Fruit fly (Drosophila melanogaster): ENCODE data around the gene CG43731.
A peak's percentile ranks its signal among the peaks of the same experiment; 100 is the strongest.

Gene CG43731

DNA sequence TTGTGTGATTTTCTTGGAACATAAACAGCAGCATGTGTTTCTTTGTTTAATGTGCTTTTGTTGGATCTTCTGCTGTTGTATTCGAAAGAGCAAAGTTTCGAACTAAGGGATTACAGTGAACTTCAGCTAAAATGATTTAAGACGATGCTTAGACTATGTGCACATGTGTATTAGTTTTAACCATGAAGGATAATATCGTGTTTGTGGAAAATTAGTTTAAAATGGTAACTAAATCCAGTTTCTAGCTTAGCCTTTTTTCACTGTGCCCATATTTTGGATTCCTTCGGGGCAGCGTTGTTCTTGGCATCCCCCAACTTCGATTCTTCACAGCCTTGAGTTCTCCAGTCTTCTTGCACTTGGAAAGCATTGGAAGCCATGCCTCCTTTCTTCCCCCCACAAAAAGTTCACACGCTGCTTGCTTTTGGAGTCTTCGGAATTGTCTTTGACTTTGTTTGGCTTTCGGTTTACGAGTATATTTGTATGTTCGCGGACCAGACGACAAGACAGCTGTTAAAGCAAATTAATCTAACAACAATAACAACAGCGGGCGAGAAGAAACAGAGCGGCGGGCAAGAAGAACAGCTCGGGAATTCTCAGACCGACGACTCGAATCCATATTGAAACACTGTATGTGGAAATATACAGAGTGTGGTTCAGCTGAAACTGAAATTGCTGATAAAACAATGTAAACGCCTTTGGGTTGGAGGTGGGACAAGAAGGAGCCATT is 38.6 kb downstream of the CG43731 start:
- TF ChIP-seq ss (GFP tag; optimal IDR thresholded peaks at IDR 0.05): no peak
- TF ChIP-seq eg (GFP tag; IDR thresholded peaks at IDR 0.05): no peak
- TF ChIP-seq Blimp-1 (GFP tag; optimal IDR thresholded peaks at IDR 0.05): no peak
- no peak for TF ChIP-seq Sox15 (GFP tag; optimal IDR thresholded peaks at IDR 0.05)
- no peak for TF ChIP-seq Hr38 (GFP tag; optimal IDR thresholded peaks at IDR 0.05)
- TF ChIP-seq CG15336 (GFP tag; IDR thresholded peaks at IDR 0.05): no peak
- TF ChIP-seq CG10631 (GFP tag; optimal IDR thresholded peaks at IDR 0.05): no peak
- no peak for TF ChIP-seq pdm3 (GFP tag; optimal IDR thresholded peaks at IDR 0.05)
- TF ChIP-seq Hr39 (GFP tag; optimal IDR thresholded peaks at IDR 0.05): no peak
- no peak for TF ChIP-seq fd59A (GFP tag; optimal IDR thresholded peaks at IDR 0.05)
- TF ChIP-seq CG3919 (GFP tag; optimal IDR thresholded peaks at IDR 0.05): no peak
- TF ChIP-seq esn (GFP tag; optimal IDR thresholded peaks at IDR 0.05): no peak
- TF ChIP-seq OdsH (GFP tag; optimal IDR thresholded peaks at IDR 0.05): no peak
- no peak for TF ChIP-seq Lpt (GFP tag; optimal IDR thresholded peaks at IDR 0.05)
- TF ChIP-seq CG11294 (GFP tag; IDR thresholded peaks at IDR 0.05): no peak
- no peak for TF ChIP-seq Eip93F (GFP tag; optimal IDR thresholded peaks at IDR 0.05)
- TF ChIP-seq Eip75B (GFP tag; optimal IDR thresholded peaks at IDR 0.05): peak; percentile 61
- no peak for TF ChIP-seq CG34406 (GFP tag; optimal IDR thresholded peaks at IDR 0.05)
- TF ChIP-seq dsx (GFP tag; optimal IDR thresholded peaks at IDR 0.05; ENCODE audit: poor library complexity, severe bottlenecking): peak; percentile 51
- TF ChIP-seq acj6 (GFP tag; optimal IDR thresholded peaks at IDR 0.05): no peak
- TF ChIP-seq CG6163 (GFP tag; IDR thresholded peaks at IDR 0.05): peak; percentile 31; the same call in 1 of the 3 replicates
- TF ChIP-seq Gug (GFP tag; IDR thresholded peaks at IDR 0.05): no peak
- peak; percentile 25 for TF ChIP-seq CG3032 (tag; optimal IDR thresholded peaks at IDR 0.05)
- no peak for TF ChIP-seq Ets21C (GFP tag; optimal IDR thresholded peaks at IDR 0.05)
- TF ChIP-seq fkh (GFP tag; optimal IDR thresholded peaks at IDR 0.05): peak; percentile 85
- TF ChIP-seq topi (GFP tag; optimal IDR thresholded peaks at IDR 0.05): no peak
- TF ChIP-seq Met (GFP tag; optimal IDR thresholded peaks at IDR 0.05): peak; percentile 57
- no peak for TF ChIP-seq CG6792 (GFP tag; optimal IDR thresholded peaks at IDR 0.05)
- no peak for TF ChIP-seq CG8119 (GFP tag; IDR thresholded peaks at IDR 0.05)
- TF ChIP-seq net (GFP tag; optimal IDR thresholded peaks at IDR 0.05): no peak
- TF ChIP-seq CG32006 (GFP tag; optimal IDR thresholded peaks at IDR 0.05): no peak
- no peak for TF ChIP-seq salr (GFP tag; optimal IDR thresholded peaks at IDR 0.05)
- TF ChIP-seq Hr4 (GFP tag; optimal IDR thresholded peaks at IDR 0.05): no peak
- no peak for TF ChIP-seq CG8319 (GFP tag; optimal IDR thresholded peaks at IDR 0.05)
- TF ChIP-seq dac (GFP tag; optimal IDR thresholded peaks at IDR 0.05): no peak
- TF ChIP-seq Eip78C (GFP tag): peak; percentile 57
- TF ChIP-seq CG6854 (GFP tag; optimal IDR thresholded peaks at IDR 0.05): peak; percentile 49
- TF ChIP-seq cyc (GFP tag; optimal IDR thresholded peaks at IDR 0.05): no peak
- TF ChIP-seq CG31627 (GFP tag; optimal IDR thresholded peaks at IDR 0.05): peak; percentile 17
- peak; percentile 54 for TF ChIP-seq CG7368 (GFP tag; optimal IDR thresholded peaks at IDR 0.05)
- no peak for TF ChIP-seq CG11902 (GFP tag; optimal IDR thresholded peaks at IDR 0.05)
- TF ChIP-seq lz (GFP tag; optimal IDR thresholded peaks at IDR 0.05): no peak
- TF ChIP-seq CG10669 (GFP tag; optimal IDR thresholded peaks at IDR 0.05): peak; percentile 45
- TF ChIP-seq CG6808 (GFP tag; optimal IDR thresholded peaks at IDR 0.05): peak; percentile 17
- TF ChIP-seq achi (GFP tag; optimal IDR thresholded peaks at IDR 0.05): no peak
- peak; percentile 27 for TF ChIP-seq spab (GFP tag; optimal IDR thresholded peaks at IDR 0.05)
- TF ChIP-seq Ets96B (tag; optimal IDR thresholded peaks at IDR 0.05): no peak
- no peak for TF ChIP-seq Sox102F (GFP tag; optimal IDR thresholded peaks at IDR 0.05)
- peak; percentile 61 for TF ChIP-seq svp (GFP tag)
- TF ChIP-seq Smox (GFP tag; optimal IDR thresholded peaks at IDR 0.05): no peak
- peak; percentile 20 for TF ChIP-seq CG11762 (GFP tag; optimal IDR thresholded peaks at IDR 0.05; ENCODE audit: insufficient read depth)
- no peak for TF ChIP-seq CG16779 (tag; optimal IDR thresholded peaks at IDR 0.05)
